Worm (Caenorhabditis elegans) whole organism, mixed stage, embryonic: ENCODE results near the gene F36H9.10.

ENCODE experiments used
- ceh-39 ChIP-seq: fragments of 150-350 bp; optimal IDR thresholded peaks from 2 replicates; lab custom pipeline; 2014; ENCODE audit warnings: missing biosample characterization, missing genetic modification characterization
- drap-1 ChIP-seq: fragments of 200-800 bp; sonication (Bioruptor generic); optimal IDR thresholded peaks from 3 replicates; lab custom pipeline; 2018; ENCODE audit warnings: mild to moderate bottlenecking, missing genetic modification characterization, missing compliant biosample characterization
- elt-3 ChIP-seq: fragments of 150-350 bp; optimal IDR thresholded peaks from 2 replicates; lab custom pipeline; 2014; ENCODE audit warnings: missing biosample characterization, missing genetic modification characterization
- lsy-2 ChIP-seq: fragments of 150-350 bp; optimal IDR thresholded peaks from 2 replicates; lab custom pipeline; 2014; ENCODE audit warnings: missing biosample characterization, missing genetic modification characterization
- mep-1 ChIP-seq: fragments of 150-350 bp; optimal IDR thresholded peaks from 2 replicates; lab custom pipeline; 2017; ENCODE audit warnings: missing biosample characterization, missing genetic modification reagents, missing genetic modification characterization, inconsistent platforms
- mls-2 ChIP-seq: sonication (generic microtip); optimal IDR thresholded peaks from 2 replicates; lab custom pipeline; 2016; ENCODE audit warnings: mild to moderate bottlenecking, missing genetic modification characterization, moderate library complexity, missing compliant biosample characterization
- nhr-28 ChIP-seq: fragments of 150-350 bp; optimal IDR thresholded peaks from 2 replicates; lab custom pipeline; 2014; ENCODE audit warnings: missing biosample characterization, missing genetic modification characterization
- snpc-4 ChIP-seq: fragments of 150-350 bp; optimal IDR thresholded peaks from 2 replicates; lab custom pipeline; 2014; ENCODE audit warnings: missing biosample characterization, missing genetic modification characterization
- unc-62 ChIP-seq: fragments of 150-350 bp; optimal IDR thresholded peaks from 2 replicates; lab custom pipeline; 2014; ENCODE audit warnings: missing biosample characterization, missing genetic modification reagents, missing genetic modification characterization
- ztf-11 ChIP-seq: fragments of 150-350 bp; optimal IDR thresholded peaks from 2 replicates; lab custom pipeline; 2014; ENCODE audit warnings: missing biosample characterization, missing genetic modification characterization

DNA sequence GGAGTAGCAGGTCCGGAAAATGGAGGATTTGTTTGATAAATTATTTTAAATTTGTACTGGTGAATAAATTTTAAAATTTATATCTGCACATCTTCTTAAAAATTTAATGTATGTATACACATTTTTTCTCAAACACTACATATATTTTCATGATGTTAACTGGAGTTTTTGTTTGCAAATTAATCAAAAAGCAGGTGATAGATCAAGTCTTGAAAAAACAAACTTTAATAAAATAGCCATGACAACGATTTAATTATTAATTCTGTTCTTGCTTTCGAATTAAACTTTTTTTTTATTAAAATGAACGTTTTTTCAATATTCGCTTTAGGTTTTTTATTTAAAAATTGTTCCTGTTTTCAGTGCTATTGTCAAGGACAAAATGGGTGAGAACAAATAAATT is 3.8 kb upstream of the F36H9.10 start, which contains the start of gene F36H9.1:
- TF ChIP-seq ztf-11 (no peak), snpc-4 (tag; lab: Kevin White, UChicago) (no peak), mls-2 (no peak), lsy-2 (tag; lab: Kevin White, UChicago) (no peak), ceh-39 (tag; lab: Kevin White, UChicago) (no peak), nhr-28 (no peak), unc-62 (GFP tag; lab: Kevin White, UChicago) (no peak), drap-1 (no peak), elt-3 (tag; lab: Kevin White, UChicago) (no peak), mep-1 (tag; lab: Kevin White, UChicago) (no peak)
